Worm (Caenorhabditis elegans): ENCODE data around the gene R09A8.5.

The R09A8.5 gene

ce11 chrX:12670385-12670784 lies 30.0 kb upstream of the R09A8.5 start (continued):
- TF ChIP-seq pax-1 (tag; optimal IDR thresholded peaks at IDR 0.05) (no peak), fkh-10 (GFP tag; optimal IDR thresholded peaks at IDR 0.05) (no peak), hlh-13 (GFP tag; optimal IDR thresholded peaks at IDR 0.05) (no peak), pha-2 (tag; optimal IDR thresholded peaks at IDR 0.05) (peak; percentile 6), ceh-30 (tag; optimal IDR thresholded peaks at IDR 0.05) (peak; percentile 4), che-1 (tag; optimal IDR thresholded peaks at IDR 0.05) (no peak), T23F11.4 (GFP tag; optimal IDR thresholded peaks at IDR 0.05) (no peak), pha-4 (tag; optimal IDR thresholded peaks at IDR 0.05) (no peak), dve-1 (tag; optimal IDR thresholded peaks at IDR 0.05) (peak; percentile 56), K02D7.2 (tag; optimal IDR thresholded peaks at IDR 0.05) (no peak), ceh-9 (tag; optimal IDR thresholded peaks at IDR 0.05) (no peak), ztf-16 (tag; optimal IDR thresholded peaks at IDR 0.05) (no peak), ceh-2 (tag; optimal IDR thresholded peaks at IDR 0.05) (peak; percentile 55), ceh-18 (tag; optimal IDR thresholded peaks at IDR 0.05) (peak; percentile 70), eyg-1 (tag; optimal IDR thresholded peaks at IDR 0.05) (no peak), rnt-1 (tag; optimal IDR thresholded peaks at IDR 0.05) (peak; percentile 46), fax-1 (tag; optimal IDR thresholded peaks at IDR 0.05) (no peak), ceh-19 (GFP tag; optimal IDR thresholded peaks at IDR 0.05) (peak; percentile 46), unc-86 (tag; optimal IDR thresholded peaks at IDR 0.05) (no peak), sox-4 (tag; optimal IDR thresholded peaks at IDR 0.05) (no peak), F13H6.1 (tag; optimal IDR thresholded peaks at IDR 0.05) (peak; percentile 34), odd-2 (tag; optimal IDR thresholded peaks at IDR 0.05) (no peak), ceh-31 (tag; optimal IDR thresholded peaks at IDR 0.05) (peak; percentile 90), ceh-22 (tag; optimal IDR thresholded peaks at IDR 0.05) (peak; percentile 1), C08G9.2 (tag; optimal IDR thresholded peaks at IDR 0.05) (peak; percentile 38), ets-4 (tag; optimal IDR thresholded peaks at IDR 0.05) (peak; percentile 5), C38D4.7 (GFP tag; optimal IDR thresholded peaks at IDR 0.05) (no peak), ceh-6 (GFP tag; optimal IDR thresholded peaks at IDR 0.05) (no peak), zip-5 (tag; optimal IDR thresholded peaks at IDR 0.05) (no peak), pag-3 (tag; optimal IDR thresholded peaks at IDR 0.05; ENCODE audit: borderline replicate concordance) (no peak)

ce11 chrX:12668941-12669501 lies 28.7 kb upstream of the R09A8.5 start:
- TF ChIP-seq hlh-30 (tag; optimal IDR thresholded peaks at IDR 0.05; ENCODE audit: insufficient read depth) (no peak), hlh-8 (tag; optimal IDR thresholded peaks at IDR 0.05) (no peak), K09A11.1 (tag; optimal IDR thresholded peaks at IDR 0.05; ENCODE audit: insufficient read depth) (no peak), odd-2 (tag; optimal IDR thresholded peaks at IDR 0.05) (no peak), hlh-6 (tag; optimal IDR thresholded peaks at IDR 0.05) (no peak), ceh-9 (tag; optimal IDR thresholded peaks at IDR 0.05) (no peak), ceh-19 (GFP tag; optimal IDR thresholded peaks at IDR 0.05) (no peak), ets-4 (tag; optimal IDR thresholded peaks at IDR 0.05) (no peak), fkh-10 (GFP tag; optimal IDR thresholded peaks at IDR 0.05) (no peak), nhr-11 (tag; optimal IDR thresholded peaks at IDR 0.05) (no peak), mec-3 (tag; optimal IDR thresholded peaks at IDR 0.05; ENCODE audit: borderline replicate concordance) (no peak), C38D4.7 (GFP tag; optimal IDR thresholded peaks at IDR 0.05) (no peak), unc-42 (tag; optimal IDR thresholded peaks at IDR 0.05) (no peak), madf-2 (tag; optimal IDR thresholded peaks at IDR 0.05) (no peak), pag-3 (tag; optimal IDR thresholded peaks at IDR 0.05; ENCODE audit: borderline replicate concordance) (no peak), lim-6 (tag; optimal IDR thresholded peaks at IDR 0.05) (no peak)

All from whole organism, late embryonic.